Worm (Caenorhabditis elegans): ENCODE results near the gene abu-10.

DNA sequence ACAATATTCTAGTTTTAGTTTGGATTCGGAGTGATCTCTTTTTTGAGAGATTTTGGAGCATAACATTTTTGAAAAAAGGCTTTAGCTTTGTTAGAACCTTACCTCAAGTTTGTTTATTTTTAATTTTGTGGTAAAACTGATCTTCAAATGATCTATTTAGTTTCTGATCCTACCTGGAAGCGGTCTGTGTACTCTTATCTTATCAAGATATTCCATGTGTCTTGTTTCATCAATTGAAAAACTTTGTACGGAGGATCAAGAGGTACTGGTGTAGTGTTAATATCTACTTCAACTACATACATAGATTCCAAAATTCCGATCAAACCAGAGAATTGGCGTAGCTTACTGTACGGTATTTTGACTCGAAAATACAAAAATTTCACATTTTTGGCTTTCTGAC lies 42.2 kb upstream of the abu-10 start:
- no peak for TF ChIP-seq ceh-82 (tag; optimal IDR thresholded peaks at IDR 0.05)
- TF ChIP-seq mab-9 (GFP tag; IDR thresholded peaks at IDR 0.05): no peak
- TF ChIP-seq nhr-12 (tag; optimal IDR thresholded peaks at IDR 0.05): no peak
